Worm (Caenorhabditis elegans): ENCODE results near the gene mfsd-8.

Gene mfsd-8

DNA sequence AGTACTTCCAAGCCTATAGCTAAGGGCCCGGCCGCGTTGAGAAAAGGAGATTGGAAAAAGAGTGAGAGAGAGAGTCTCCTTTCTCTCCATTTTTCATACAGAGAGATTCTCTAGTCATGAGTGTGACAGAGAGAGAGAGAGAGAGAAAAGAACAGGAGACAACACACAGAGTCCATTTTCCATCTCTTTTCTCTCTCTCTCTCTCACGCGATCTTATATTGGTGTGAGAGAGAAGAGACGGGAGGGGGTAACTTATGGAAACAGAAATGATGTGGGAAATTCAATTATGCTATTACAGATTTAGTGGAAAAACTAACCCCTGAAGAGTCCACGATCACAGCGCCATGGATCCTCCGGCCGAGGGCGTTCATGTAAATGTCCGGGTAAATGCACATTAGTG, 9.0 kb upstream of the mfsd-8 start (continued):
- TF ChIP-seq C34B4.2 (tag; optimal IDR thresholded peaks at IDR 0.05) = no peak
- TF ChIP-seq blmp-1 (tag; optimal IDR thresholded peaks at IDR 0.05) = peak; percentile 74
- TF ChIP-seq elt-3 (tag; optimal IDR thresholded peaks at IDR 0.05) = no peak
- TF ChIP-seq mab-9 (GFP tag; IDR thresholded peaks at IDR 0.05) = no peak
- no peak for TF ChIP-seq ztf-4 (tag; optimal IDR thresholded peaks at IDR 0.05)
- no peak for TF ChIP-seq alr-1 (tag; optimal IDR thresholded peaks at IDR 0.05; ENCODE audit: borderline replicate concordance)
- TF ChIP-seq pag-3 (tag; optimal IDR thresholded peaks at IDR 0.05; ENCODE audit: borderline replicate concordance, insufficient read depth) = no peak
- TF ChIP-seq fkh-8 (tag; optimal IDR thresholded peaks at IDR 0.05) = peak; percentile 40
- TF ChIP-seq lin-15B (tag; optimal IDR thresholded peaks at IDR 0.05) = no peak
- no peak for TF ChIP-seq mdl-1 (tag; optimal IDR thresholded peaks at IDR 0.05)
- TF ChIP-seq mep-1 (tag; optimal IDR thresholded peaks at IDR 0.05) = peak; percentile 65
- peak; percentile 27 for TF ChIP-seq swsn-7 (tag; optimal IDR thresholded peaks at IDR 0.05)
- TF ChIP-seq nhr-90 (tag; optimal IDR thresholded peaks at IDR 0.05; ENCODE audit: poor library complexity) = no peak
- TF ChIP-seq efl-3 (GFP tag; optimal IDR thresholded peaks at IDR 0.05) = no peak
- TF ChIP-seq nhr-76 (tag; optimal IDR thresholded peaks at IDR 0.05) = no peak
- no peak for TF ChIP-seq ztf-11 (tag; optimal IDR thresholded peaks at IDR 0.05)
- TF ChIP-seq sptf-1 (tag; optimal IDR thresholded peaks at IDR 0.05) = no peak
- TF ChIP-seq nhr-20 (tag; optimal IDR thresholded peaks at IDR 0.05) = peak; percentile 71
- no peak for TF ChIP-seq unc-98 (GFP tag; IDR thresholded peaks at IDR 0.05)
- TF ChIP-seq C04F5.9 (tag; optimal IDR thresholded peaks at IDR 0.05) = no peak
- TF ChIP-seq zip-4 (GFP tag; optimal IDR thresholded peaks at IDR 0.05) = no peak
- TF ChIP-seq unc-86 (tag; optimal IDR thresholded peaks at IDR 0.05) = no peak
- no peak for TF ChIP-seq lin-39 (tag; optimal IDR thresholded peaks at IDR 0.05)
- TF ChIP-seq unc-30 (tag; optimal IDR thresholded peaks at IDR 0.05) = no peak
- peak; percentile 47 for TF ChIP-seq nhr-19 (GFP tag; conservative IDR thresholded peaks at IDR 0.05)
- TF ChIP-seq unc-130 (tag; optimal IDR thresholded peaks at IDR 0.05) = no peak
- no peak for TF ChIP-seq fkh-4 (tag; optimal IDR thresholded peaks at IDR 0.05; ENCODE audit: borderline replicate concordance)
- TF ChIP-seq lsy-2 (tag; optimal IDR thresholded peaks at IDR 0.05) = peak; percentile 45 to 69
- no peak for TF ChIP-seq fos-1 (tag; optimal IDR thresholded peaks at IDR 0.05)
- no peak for TF ChIP-seq ceh-63 (GFP tag; optimal IDR thresholded peaks at IDR 0.05)
- no peak for TF ChIP-seq egl-27 (tag; optimal IDR thresholded peaks at IDR 0.05)
- TF ChIP-seq ceh-88 (GFP tag; IDR thresholded peaks at IDR 0.05) = no peak
- TF ChIP-seq tlp-1 (tag; optimal IDR thresholded peaks at IDR 0.05) = no peak
- TF ChIP-seq xbp-1 (tag; optimal IDR thresholded peaks at IDR 0.05) = peak; percentile 12
- TF ChIP-seq lin-35 (GFP tag; optimal IDR thresholded peaks at IDR 0.05) = peak; percentile 54 to 61
- TF ChIP-seq nhr-85 (tag) = peak; percentile 75
- no peak for TF ChIP-seq unc-62 (GFP tag; optimal IDR thresholded peaks at IDR 0.05)
- TF ChIP-seq hpl-2 (GFP tag; optimal IDR thresholded peaks at IDR 0.05) = no peak
- TF ChIP-seq skn-1 (tag; optimal IDR thresholded peaks at IDR 0.05) = no peak
- no peak for TF ChIP-seq pqm-1 (tag; optimal IDR thresholded peaks at IDR 0.05)
- TF ChIP-seq ceh-8 (GFP tag; optimal IDR thresholded peaks at IDR 0.05) = no peak
- no peak for TF ChIP-seq fkh-10 (GFP tag; optimal IDR thresholded peaks at IDR 0.05)
- TF ChIP-seq dsc-1 (tag; optimal IDR thresholded peaks at IDR 0.05) = no peak
- TF ChIP-seq aha-1 (tag; optimal IDR thresholded peaks at IDR 0.05) = no peak
- TF ChIP-seq vab-15 (tag; optimal IDR thresholded peaks at IDR 0.05) = no peak
- peak; percentile 65 for TF ChIP-seq rnt-1 (tag; optimal IDR thresholded peaks at IDR 0.05)
- peak; percentile 45 to 73 for TF ChIP-seq efl-1 (optimal IDR thresholded peaks at IDR 0.05)
- peak in 1 of 2 experiments; percentile 2 for TF ChIP-seq efl-1 (GFP tag; optimal IDR thresholded peaks at IDR 0.05 in 1 of 2)
- TF ChIP-seq hlh-17 (GFP tag; optimal IDR thresholded peaks at IDR 0.05; ENCODE audit: borderline replicate concordance) = no peak
- no peak for TF ChIP-seq ets-5 (GFP tag; IDR thresholded peaks at IDR 0.05)
- TF ChIP-seq snpc-4 (tag; optimal IDR thresholded peaks at IDR 0.05) = no peak
- no peak for TF ChIP-seq zag-1 (tag; optimal IDR thresholded peaks at IDR 0.05)
- TF ChIP-seq C16A3.4 (tag; optimal IDR thresholded peaks at IDR 0.05) = peak; percentile 32
- no peak for TF ChIP-seq nhr-77 (tag; optimal IDR thresholded peaks at IDR 0.05)
